Worm (Caenorhabditis elegans): ENCODE data around the gene W02B12.13.

Gene W02B12.13

ce11 chrII:11444973-11445372 lies at the start of gene W02B12.13:
W02B12.13 (plus strand) TSS chrII:11445273.
- no peak for TF ChIP-seq hmg-1.2 (GFP tag; IDR thresholded peaks at IDR 0.05)

DNA sequence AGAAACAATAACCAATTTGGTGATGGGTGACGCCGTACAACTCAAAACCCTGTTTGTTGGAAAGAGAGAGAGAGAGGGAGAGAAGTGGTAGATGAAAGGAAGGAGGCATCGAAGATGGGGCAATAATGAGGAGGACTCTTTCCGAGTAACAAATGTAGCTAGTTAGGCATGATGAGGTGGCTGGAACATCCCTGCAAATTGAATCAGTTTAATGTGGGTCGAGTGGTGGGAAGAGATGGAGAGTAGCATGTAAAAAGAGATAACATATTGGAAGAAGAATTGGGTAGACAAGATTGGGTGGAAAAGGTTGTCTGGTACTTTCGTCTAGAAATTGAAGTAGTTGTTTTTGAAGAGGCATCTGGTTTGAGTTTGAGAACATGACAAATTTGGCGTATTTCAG lies 48.9 kb upstream of the W02B12.13 start:
- TF ChIP-seq attf-3 (GFP tag; conservative IDR thresholded peaks at IDR 0.05) (0 out of 2 replicates have a peak, but pooled peaks have one; percentile 25), repo-1 (tag; optimal IDR thresholded peaks at IDR 0.05) (no peak)

DNA sequence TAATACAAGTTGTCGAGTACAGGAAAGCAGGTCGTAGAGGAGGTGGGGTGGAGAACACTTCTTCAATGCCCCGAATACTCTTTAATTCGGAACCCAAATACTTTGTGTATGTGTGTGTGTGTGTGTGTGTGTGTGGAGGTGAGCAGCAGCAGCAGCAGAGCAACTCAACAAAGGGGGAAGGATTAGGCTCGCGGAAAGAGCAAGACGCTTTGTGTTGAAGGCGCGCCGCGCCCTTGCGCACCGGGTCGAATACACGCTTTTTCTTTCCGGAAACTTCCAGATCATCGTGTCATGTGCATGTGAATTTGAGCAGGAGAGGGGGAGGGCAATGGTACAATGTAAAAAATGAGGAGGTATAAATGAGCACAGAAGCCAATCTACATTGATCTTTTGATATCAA lies 46.3 kb upstream of the W02B12.13 start:
- TF ChIP-seq gei-17 (GFP tag; optimal IDR thresholded peaks at IDR 0.05): no peak
- peak; percentile 60 for TF ChIP-seq zfh-2 (GFP tag; conservative IDR thresholded peaks at IDR 0.05)

DNA sequence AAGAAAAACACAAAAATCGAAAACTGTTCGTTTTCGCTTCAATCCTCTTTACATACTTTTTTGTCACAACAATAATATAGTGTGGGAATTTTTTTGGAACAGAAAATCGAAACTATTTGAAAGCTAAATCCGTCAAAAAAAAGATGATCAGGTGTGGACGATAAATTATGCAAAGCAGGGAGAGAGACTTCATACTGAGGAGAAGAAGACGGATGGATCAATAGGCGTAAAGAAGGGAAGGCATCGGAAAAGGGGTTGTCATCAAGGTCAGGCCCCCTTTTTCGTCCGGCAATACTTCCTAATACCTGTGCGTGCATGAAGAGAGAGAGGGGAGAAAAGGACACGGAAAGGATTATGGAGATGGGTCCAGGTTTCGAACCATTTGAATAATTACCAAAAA lies 44.7 kb upstream of the W02B12.13 start:
- TF ChIP-seq unc-62 (GFP tag; optimal IDR thresholded peaks at IDR 0.05) (no peak), F52B5.7 (tag; optimal IDR thresholded peaks at IDR 0.05) (no peak), ztf-26 (tag; optimal IDR thresholded peaks at IDR 0.05) (no peak), ets-4 (GFP tag; optimal IDR thresholded peaks at IDR 0.05) (no peak), lir-1 (GFP tag; conservative IDR thresholded peaks at IDR 0.05) (no peak), ceh-100 (GFP tag; IDR thresholded peaks at IDR 0.05) (no peak), zfh-2 (GFP tag; conservative IDR thresholded peaks at IDR 0.05) (no peak), snpc-1.1 (tag; optimal IDR thresholded peaks at IDR 0.05; ENCODE audit: insufficient read depth) (no peak), tbx-9 (tag; optimal IDR thresholded peaks at IDR 0.05; ENCODE audit: borderline replicate concordance) (no peak), ceh-40 (GFP tag; IDR thresholded peaks at IDR 0.05) (no peak), F22D6.2 (tag; optimal IDR thresholded peaks at IDR 0.05) (no peak)

- TF ChIP-seq unc-130 (GFP tag; optimal IDR thresholded peaks at IDR 0.05) (no peak), chd-7 (tag; optimal IDR thresholded peaks at IDR 0.05) (no peak), fkh-3 (tag; optimal IDR thresholded peaks at IDR 0.05) (no peak), B0019.2 (GFP tag; conservative IDR thresholded peaks at IDR 0.05) (no peak), let-526 (GFP tag; IDR thresholded peaks at IDR 0.05) (no peak), unc-62 (GFP tag; optimal IDR thresholded peaks at IDR 0.05) (no peak), ceh-27 (GFP tag; optimal IDR thresholded peaks at IDR 0.05) (no peak), K11D2.4 (GFP tag; IDR thresholded peaks at IDR 0.05) (no peak), Y79H2A.3 (GFP tag; conservative IDR thresholded peaks at IDR 0.05) (no peak), ztf-25 (GFP tag; IDR thresholded peaks at IDR 0.05) (no peak), ztf-18 (tag; optimal IDR thresholded peaks at IDR 0.05) (no peak), lag-1 (GFP tag; IDR thresholded peaks at IDR 0.05) (no peak), F37B4.10 (GFP tag; IDR thresholded peaks at IDR 0.05) (no peak), pbrm-1 (GFP tag; IDR thresholded peaks at IDR 0.05) (no peak), hrde-1 (tag; optimal IDR thresholded peaks at IDR 0.05; ENCODE audit: borderline replicate concordance) (no peak), dox-1 (GFP tag; IDR thresholded peaks at IDR 0.05) (no peak)
Observed at ce11 chrII:11409678-11410133, 35.4 kb upstream of the W02B12.13 start, which contains the start of gene C05D12.7. C05D12.7 (plus strand) TSS chrII:11410083.

ce11 chrII:11415672-11416071 lies 29.4 kb upstream of the W02B12.13 start, which contains the start of gene C05D12.1:
C05D12.1 (minus strand) TSS chrII:11415772.
- TF ChIP-seq akir-1 (GFP tag; optimal IDR thresholded peaks at IDR 0.05) (no peak), rec-8 (tag; optimal IDR thresholded peaks at IDR 0.05) (no peak), ceh-79 (tag; optimal IDR thresholded peaks at IDR 0.05) (no peak), dox-1 (GFP tag; IDR thresholded peaks at IDR 0.05) (no peak), ceh-100 (GFP tag; IDR thresholded peaks at IDR 0.05) (no peak), lag-1 (GFP tag; IDR thresholded peaks at IDR 0.05) (no peak)

Measured in whole organism, young adult.